Worm (Caenorhabditis elegans) whole organism, L1 larva: Measurements from ENCODE around the gene T23F6.2.

ENCODE experiments used
- ces-1 ChIP-seq: fragments of 150-350 bp; optimal IDR thresholded peaks from 2 replicates; lab custom pipeline; 2014; ENCODE audit warnings: missing biosample characterization, missing genetic modification reagents, missing genetic modification characterization
- elt-3 ChIP-seq, 6 experiments: fragments of 150-350 bp in 1 of 6; sonication (generic microtip); optimal IDR thresholded peaks; 2 replicates each; lab custom pipeline; 2017 to 2018; ENCODE audit warnings: missing biosample characterization in 6 of 6, missing genetic modification characterization in 6 of 6, inconsistent platforms in 1 of 6
- nhr-19 ChIP-seq: fragments of 200-800 bp; sonication (Bioruptor generic); conservative IDR thresholded peaks from 2 replicates; pipeline ENCODE4 v1.3.6; 2022; ENCODE audit warnings: missing genetic modification characterization, missing compliant biosample characterization
- nhr-76 ChIP-seq: sonication (generic microtip); optimal IDR thresholded peaks from 2 replicates; lab custom pipeline; 2017; ENCODE audit warnings: missing biosample characterization, missing genetic modification characterization
- ztf-11 ChIP-seq, 2 experiments: sonication (generic microtip); optimal IDR thresholded peaks; 2 replicates each; lab custom pipeline; 2016 to 2017; ENCODE audit warnings: missing genetic modification characterization in 2 of 2, missing biosample characterization in 1 of 2, missing compliant biosample characterization in 1 of 2
- ztf-4 ChIP-seq: fragments of 150-350 bp; optimal IDR thresholded peaks from 2 replicates; lab custom pipeline; 2014; ENCODE audit warnings: missing biosample characterization, missing genetic modification characterization

DNA sequence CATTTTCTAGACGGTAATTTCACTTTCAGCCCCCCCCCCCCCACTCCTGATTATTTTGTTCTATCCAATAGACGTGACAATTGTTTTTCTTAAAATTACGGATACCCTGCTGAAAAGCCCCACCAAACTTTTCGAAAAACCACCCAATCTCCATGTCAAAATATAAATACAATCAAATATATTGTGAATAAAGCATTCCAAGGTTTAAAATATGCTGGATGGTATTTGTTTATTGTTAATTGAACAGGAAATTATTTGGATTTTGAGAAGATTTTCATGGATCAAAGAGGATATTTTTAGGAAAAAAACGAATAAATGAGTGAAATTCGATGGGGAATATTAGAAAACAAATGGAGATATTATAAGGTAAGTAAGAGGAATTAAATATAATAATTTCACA, 17.3 kb upstream of the T23F6.2 start, which contains the start of gene C27D8.4:
- no peak for TF ChIP-seq ztf-11 (tag; optimal IDR thresholded peaks at IDR 0.05; lab: Kevin White, UChicago)
- no peak for TF ChIP-seq nhr-76 (tag; lab: Kevin White, UChicago)
- TF ChIP-seq ztf-4 (tag; lab: Kevin White, UChicago) = no peak
- TF ChIP-seq elt-3 (tag; optimal IDR thresholded peaks at IDR 0.05; lab: Kevin White, UChicago) = no peak
- no peak for TF ChIP-seq nhr-19 (GFP tag; lab: Robert Waterston, UW)
- TF ChIP-seq ces-1 (GFP tag; lab: Kevin White, UChicago) = no peak
